Fruit fly (Drosophila melanogaster) whole organism, embryonic: Measurements from ENCODE around the gene mad2.

Experiments
- CG10147 ChIP-seq: fragments of 200-800 bp; sonication (Bioruptor generic); optimal IDR thresholded peaks from 2 replicates; lab custom pipeline; 2019; ENCODE audit warnings: missing biosample characterization, mild to moderate bottlenecking, missing genetic modification characterization, moderate library complexity
- CG10366 ChIP-seq: fragments of 200-800 bp; sonication (Bioruptor generic); IDR thresholded peaks from 2 replicates; pipeline ENCODE4 v1.3.6; 2022; ENCODE audit warnings: missing biosample characterization, missing genetic modification characterization
- CG10543 ChIP-seq: fragments of 200-800 bp; sonication (Bioruptor generic); optimal IDR thresholded peaks from 3 replicates; lab custom pipeline; 2017; ENCODE audit warnings: missing biosample characterization, mild to moderate bottlenecking, missing genetic modification characterization, moderate library complexity
- CG10959 ChIP-seq: fragments of 200-800 bp; sonication (Bioruptor generic); IDR thresholded peaks from 2 replicates; pipeline ENCODE4 v1.3.6; 2022; ENCODE audit warnings: missing biosample characterization, missing genetic modification characterization
- CG11093 ChIP-seq: fragments of 200-800 bp; sonication (Bioruptor generic); IDR thresholded peaks from 3 replicates; pipeline ENCODE4 v1.3.6; 2022; ENCODE audit warnings: missing biosample characterization, missing genetic modification characterization
- CG11695 ChIP-seq: fragments of 200-800 bp; sonication (Bioruptor generic); IDR thresholded peaks from 3 replicates; pipeline ENCODE4 v1.3.6; 2022; ENCODE audit warnings: missing biosample characterization, missing genetic modification characterization
- CG12155 ChIP-seq: fragments of 200-800 bp; sonication (Bioruptor generic); optimal IDR thresholded peaks from 3 replicates; lab custom pipeline; 2016; ENCODE audit warnings: missing biosample characterization, missing genetic modification characterization
- CG13296 ChIP-seq: fragments of 200-800 bp; sonication (Bioruptor generic); optimal IDR thresholded peaks from 3 replicates; lab custom pipeline; 2018; ENCODE audit warnings: missing biosample characterization, mild to moderate bottlenecking, missing genetic modification characterization
- CG13775 ChIP-seq: fragments of 200-800 bp; sonication (Bioruptor generic); optimal IDR thresholded peaks from 3 replicates; lab custom pipeline; 2017; ENCODE audit warnings: missing biosample characterization, mild to moderate bottlenecking, missing genetic modification characterization
- CG16863 ChIP-seq: fragments of 200-800 bp; sonication (Bioruptor generic); optimal IDR thresholded peaks from 3 replicates; lab custom pipeline; 2016; ENCODE audit warnings: missing biosample characterization, missing genetic modification characterization
- CG17385 ChIP-seq: fragments of 200-800 bp; sonication (Bioruptor generic); optimal IDR thresholded peaks from 3 replicates; lab custom pipeline; 2018; ENCODE audit warnings: missing biosample characterization, mild to moderate bottlenecking, missing genetic modification characterization
- CG17912 ChIP-seq: fragments of 200-800 bp; sonication (Bioruptor generic); optimal IDR thresholded peaks from 2 replicates; lab custom pipeline; 2018; ENCODE audit warnings: missing biosample characterization, mild to moderate bottlenecking, missing genetic modification characterization
- CG30403 ChIP-seq: fragments of 200-800 bp; sonication (Bioruptor generic); optimal IDR thresholded peaks from 3 replicates; lab custom pipeline; 2016; ENCODE audit warnings: missing biosample characterization, missing genetic modification characterization
- CG31365 ChIP-seq: fragments of 200-800 bp; sonication (Bioruptor generic); optimal IDR thresholded peaks from 2 replicates; lab custom pipeline; 2018; ENCODE audit warnings: missing biosample characterization, mild to moderate bottlenecking, missing genetic modification characterization
- CG31441 ChIP-seq: fragments of 200-800 bp; sonication (Bioruptor generic); IDR thresholded peaks from 2 replicates; pipeline ENCODE4 v1.3.6; 2022; ENCODE audit warnings: missing biosample characterization, missing genetic modification characterization
- CG6791 ChIP-seq: fragments of 200-800 bp; sonication (Bioruptor generic); IDR thresholded peaks from 3 replicates; pipeline ENCODE4 v1.3.6; 2022; ENCODE audit warnings: missing biosample characterization, missing genetic modification characterization; ENCODE audit not compliant: partially characterized antibody
- CG7372 ChIP-seq: fragments of 200-800 bp; sonication (Bioruptor generic); IDR thresholded peaks from 2 replicates; pipeline ENCODE4 v1.3.6; 2022; ENCODE audit warnings: missing biosample characterization, missing genetic modification characterization
- CrebB ChIP-seq: fragments of 200-800 bp; sonication (Bioruptor generic); optimal IDR thresholded peaks from 3 replicates; lab custom pipeline; 2018; ENCODE audit warnings: missing biosample characterization, mild to moderate bottlenecking, missing genetic modification characterization
- D19B ChIP-seq: fragments of 200-800 bp; sonication (Bioruptor generic); optimal IDR thresholded peaks from 2 replicates; lab custom pipeline; 2017; ENCODE audit warnings: missing biosample characterization, mild to moderate bottlenecking, missing genetic modification characterization
- Dek ChIP-seq: fragments of 200-800 bp; sonication (Bioruptor generic); optimal IDR thresholded peaks from 3 replicates; lab custom pipeline; 2019; ENCODE audit warnings: missing biosample characterization, mild to moderate bottlenecking, missing genetic modification characterization, moderate library complexity
- Dfd ChIP-seq, 2 experiments: fragments of >200 bp; optimal IDR thresholded peaks; 2 replicates each; lab custom pipeline; 2017; ENCODE audit warnings: missing biosample characterization in 2 of 2, missing genetic modification characterization in 2 of 2
- Ets65A ChIP-seq: fragments of 200-800 bp; sonication (Bioruptor generic); peaks from one replicate; lab custom pipeline; 2016; ENCODE audit warnings: missing biosample characterization, missing genetic modification characterization
- Ets97D ChIP-seq: fragments of 200-800 bp; sonication (Bioruptor generic); optimal IDR thresholded peaks from 3 replicates; lab custom pipeline; 2016; ENCODE audit warnings: missing biosample characterization, missing genetic modification characterization
- HLH4C ChIP-seq: fragments of 200-800 bp; sonication (Bioruptor generic); IDR thresholded peaks from 3 replicates; pipeline ENCODE4 v1.3.6; 2022; ENCODE audit warnings: missing biosample characterization, missing genetic modification characterization; ENCODE audit not compliant: partially characterized antibody
- MTF-1 ChIP-seq: fragments of 200-800 bp; sonication (Bioruptor generic); optimal IDR thresholded peaks from 2 replicates; lab custom pipeline; 2018; ENCODE audit warnings: missing biosample characterization, mild to moderate bottlenecking, missing genetic modification characterization, borderline replicate concordance
- Med ChIP-seq: fragments of 200-800 bp; sonication (Bioruptor generic); peaks from one replicate; lab custom pipeline; 2016; ENCODE audit warnings: missing biosample characterization, missing genetic modification characterization, mild to moderate bottlenecking, inconsistent platforms, moderate library complexity
- Nf-YC ChIP-seq: fragments of 200-800 bp; optimal IDR thresholded peaks from 3 replicates; lab custom pipeline; 2019; ENCODE audit warnings: missing biosample characterization, mild to moderate bottlenecking, missing genetic modification characterization, moderate library complexity
- Pdp1 ChIP-seq, 2 experiments: fragments of 200-800 bp; sonication (Bioruptor generic); optimal IDR thresholded peaks; 3 replicates each; lab custom pipeline; 2016; ENCODE audit warnings: missing biosample characterization in 2 of 2, missing genetic modification characterization in 2 of 2, mild to moderate bottlenecking in 1 of 2, moderate library complexity in 1 of 2
- Sox100B ChIP-seq: fragments of 200-800 bp; sonication (Bioruptor generic); optimal IDR thresholded peaks from 3 replicates; lab custom pipeline; 2018; ENCODE audit warnings: missing biosample characterization, mild to moderate bottlenecking, missing genetic modification characterization
- Sox102F ChIP-seq: fragments of 200-800 bp; sonication (Bioruptor generic); optimal IDR thresholded peaks from 2 replicates; lab custom pipeline; 2018; ENCODE audit warnings: missing biosample characterization, mild to moderate bottlenecking, missing genetic modification characterization, moderate library complexity
- Spps ChIP-seq: fragments of 200-800 bp; sonication (Bioruptor generic); optimal IDR thresholded peaks from 2 replicates; lab custom pipeline; 2018; ENCODE audit warnings: missing biosample characterization, mild to moderate bottlenecking, missing genetic modification characterization
- chm ChIP-seq: fragments of 200-800 bp; sonication (Bioruptor generic); IDR thresholded peaks from 2 replicates; pipeline ENCODE4 v1.3.6; 2022; ENCODE audit warnings: missing biosample characterization, missing genetic modification characterization
- chn ChIP-seq: fragments of 200-800 bp; sonication (Bioruptor generic); optimal IDR thresholded peaks from 2 replicates; lab custom pipeline; 2016; ENCODE audit warnings: missing biosample characterization, missing genetic modification characterization
- ci ChIP-seq: fragments of 200-800 bp; sonication (Bioruptor generic); IDR thresholded peaks from 3 replicates; pipeline ENCODE4 v1.3.6; 2022; ENCODE audit warnings: missing biosample characterization, missing genetic modification characterization
- croc ChIP-seq: fragments of 200-800 bp; sonication (Bioruptor generic); conservative IDR thresholded peaks from 3 replicates; pipeline ENCODE4 v1.3.6; 2022; ENCODE audit warnings: missing biosample characterization, missing genetic modification characterization
- eve ChIP-seq, 2 experiments: fragments of >200 bp; optimal IDR thresholded peaks; 2 replicates each; lab custom pipeline; 2017; ENCODE audit warnings: missing biosample characterization in 2 of 2, missing genetic modification characterization in 2 of 2
- ftz-f1 ChIP-seq: fragments of 200-800 bp; sonication (Bioruptor generic); optimal IDR thresholded peaks from 2 replicates; lab custom pipeline; 2016; ENCODE audit warnings: missing biosample characterization, missing genetic modification characterization
- fu2 ChIP-seq: fragments of 200-800 bp; sonication (Bioruptor generic); optimal IDR thresholded peaks from 2 replicates; lab custom pipeline; 2016; ENCODE audit warnings: missing biosample characterization, missing genetic modification characterization
- gsb-n ChIP-seq: fragments of 200-800 bp; sonication (Bioruptor generic); optimal IDR thresholded peaks from 3 replicates; lab custom pipeline; 2018; ENCODE audit warnings: missing biosample characterization, mild to moderate bottlenecking, missing genetic modification characterization
- klu ChIP-seq: fragments of 200-800 bp; sonication (Bioruptor generic); IDR thresholded peaks from 2 replicates; pipeline ENCODE4 v1.3.6; 2022; ENCODE audit warnings: missing biosample characterization, missing genetic modification characterization
- lov ChIP-seq, 2 experiments: fragments of 200-800 bp in 1 of 2; fragments of >200 bp in 1 of 2; sonication (Bioruptor generic) in 1 of 2; IDR thresholded peaks in 1 of 2; optimal IDR thresholded peaks in 1 of 2; 2 replicates in 1 of 2; 3 replicates in 1 of 2; pipeline versions ENCODE4 v1.3.6 to Lab custom; 2017 to 2022; ENCODE audit warnings: missing biosample characterization in 1 of 2, missing genetic modification characterization in 1 of 2
- p53 ChIP-seq: fragments of 200-800 bp; sonication (Bioruptor generic); optimal IDR thresholded peaks from 2 replicates; lab custom pipeline; 2016; ENCODE audit warnings: missing biosample characterization, missing genetic modification characterization
- pfk ChIP-seq: fragments of 200-800 bp; sonication (Bioruptor generic); optimal IDR thresholded peaks from 2 replicates; lab custom pipeline; 2018; ENCODE audit warnings: missing biosample characterization, mild to moderate bottlenecking, missing genetic modification characterization, moderate library complexity
- pros ChIP-seq: fragments of 200-800 bp; sonication (Bioruptor generic); optimal IDR thresholded peaks from 3 replicates; lab custom pipeline; 2019; ENCODE audit warnings: missing biosample characterization, mild to moderate bottlenecking, missing genetic modification characterization, moderate library complexity
- psq ChIP-seq: fragments of 200-800 bp; sonication (Bioruptor generic); optimal IDR thresholded peaks from 2 replicates; lab custom pipeline; 2017; ENCODE audit warnings: missing biosample characterization, missing genetic modification characterization
- row ChIP-seq: fragments of 200-800 bp; sonication (Bioruptor generic); IDR thresholded peaks from 3 replicates; pipeline ENCODE4 v1.3.6; 2022; ENCODE audit warnings: missing biosample characterization, missing genetic modification characterization
- sens ChIP-seq: fragments of 200-800 bp; sonication (Bioruptor generic); peaks from one replicate; lab custom pipeline; 2016; ENCODE audit warnings: missing biosample characterization, missing genetic modification characterization
- sr ChIP-seq: fragments of 200-800 bp; sonication (Bioruptor generic); IDR thresholded peaks from 3 replicates; pipeline ENCODE4 v1.3.6; 2022; ENCODE audit warnings: missing biosample characterization, missing genetic modification characterization
- vfl ChIP-seq: fragments of 200-800 bp; sonication (Bioruptor generic); optimal IDR thresholded peaks from 2 replicates; lab custom pipeline; 2016; ENCODE audit warnings: missing biosample characterization, missing genetic modification characterization
- vnd ChIP-seq: fragments of 200-800 bp; sonication (Bioruptor generic); IDR thresholded peaks from 3 replicates; pipeline ENCODE4 v1.3.6; 2022; ENCODE audit warnings: missing biosample characterization, missing genetic modification characterization; ENCODE audit not compliant: partially characterized antibody

mad2 gene

DNA sequence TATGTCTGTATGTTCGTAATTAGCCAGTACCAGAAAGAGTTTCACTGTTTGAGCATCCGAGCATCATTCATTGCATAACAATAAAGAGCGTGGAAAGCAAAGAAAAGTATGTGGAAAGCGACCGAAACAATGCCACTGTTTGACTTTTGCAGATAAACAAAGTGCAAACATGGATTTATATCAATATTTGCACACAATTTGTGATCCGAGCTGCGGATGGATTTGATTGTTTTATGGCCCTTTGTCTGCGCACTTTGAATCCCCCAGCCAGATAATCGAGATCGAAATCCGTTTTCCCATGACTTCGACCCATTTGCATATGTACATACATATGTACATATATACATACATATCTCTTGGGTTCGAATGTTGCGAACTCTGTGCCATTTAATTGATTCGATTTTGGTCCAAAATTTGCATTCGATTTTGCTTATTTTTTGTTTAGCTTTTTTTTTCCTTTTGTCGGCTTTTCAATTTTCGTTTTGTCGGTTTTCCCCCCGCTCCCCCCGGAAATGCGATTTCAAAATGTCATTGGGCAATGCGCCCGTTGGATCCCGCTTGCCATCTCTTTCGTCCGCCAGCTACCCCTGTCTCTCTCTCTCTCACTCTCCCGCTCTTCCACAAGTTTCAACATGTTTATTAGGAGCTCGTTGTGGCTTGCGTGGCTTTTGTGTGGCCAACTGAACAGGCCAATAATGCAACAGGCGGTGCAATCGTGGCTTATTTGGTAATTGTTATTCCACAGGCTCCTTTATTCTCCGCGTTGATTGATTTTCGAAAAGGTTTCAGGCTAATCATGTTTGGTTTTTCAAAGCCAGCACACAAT lies 27.4 kb downstream of the mad2 start (continued):
- TF ChIP-seq Dfd (GFP tag; optimal IDR thresholded peaks at IDR 0.05; lab: Kevin White, UChicago) (no peak), pros (GFP tag; lab: Kevin White, UChicago) (no peak), Spps (no peak), vnd (GFP tag; lab: Robert Waterston, UW) (no peak), CG17385 (GFP tag; lab: Kevin White, UChicago) (no peak), CG6791 (GFP tag; lab: Robert Waterston, UW) (no peak), Nf-YC (tag; lab: Kevin White, UChicago) (peak; percentile 41), CG10959 (GFP tag; lab: Robert Waterston, UW) (no peak), Med (GFP tag; lab: Kevin White, UChicago) (peak; percentile 0), CG10543 (GFP tag; lab: Kevin White, UChicago) (no peak), CG13775 (GFP tag; lab: Kevin White, UChicago) (no peak), D19B (no peak), ci (0 out of 3 replicates have a peak, but pooled peaks have one; percentile 21), croc (no peak), pfk (GFP tag; lab: Kevin White, UChicago) (no peak), Pdp1 (GFP tag; optimal IDR thresholded peaks at IDR 0.05; lab: Kevin White, UChicago) (peak in 1 of 2 experiments; percentile 57), Sox102F (GFP tag; lab: Kevin White, UChicago) (peak; percentile 37), vfl (GFP tag; lab: Kevin White, UChicago) (no peak), fu2 (no peak), lov (optimal IDR thresholded peaks at IDR 0.05; lab: Kevin White, UChicago) (no peak), lov (GFP tag; IDR thresholded peaks at IDR 0.05; lab: Robert Waterston, UW) (no peak), chm (GFP tag; lab: Robert Waterston, UW) (no peak), CG10147 (GFP tag; lab: Kevin White, UChicago) (no peak), ftz-f1 (GFP tag; lab: Kevin White, UChicago) (no peak), CG7372 (GFP tag; lab: Robert Waterston, UW) (no peak), MTF-1 (GFP tag; lab: Kevin White, UChicago) (peak; percentile 6), Ets97D (no peak), psq (GFP tag; lab: Kevin White, UChicago) (no peak), CG13296 (GFP tag; lab: Kevin White, UChicago) (no peak), chn (GFP tag; lab: Kevin White, UChicago) (no peak), CG10366 (GFP tag; lab: Robert Waterston, UW) (no peak), sens (peak; percentile 85), CG16863 (GFP tag; lab: Kevin White, UChicago) (no peak), eve (GFP tag; optimal IDR thresholded peaks at IDR 0.05; lab: Kevin White, UChicago) (no peak), CrebB (tag; lab: Kevin White, UChicago) (no peak), CG30403 (no peak), row (GFP tag; lab: Robert Waterston, UW) (no peak), CG31441 (GFP tag; lab: Robert Waterston, UW) (no peak), klu (GFP tag; lab: Robert Waterston, UW) (no peak), HLH4C (GFP tag; lab: Robert Waterston, UW) (no peak), gsb-n (tag; lab: Kevin White, UChicago) (no peak), CG11093 (GFP tag; lab: Robert Waterston, UW) (no peak), Ets65A (GFP tag; lab: Kevin White, UChicago) (peak; percentile 58), CG12155 (no peak), CG17912 (no peak), CG11695 (GFP tag; lab: Robert Waterston, UW) (no peak), p53 (peak; percentile 96), Dek (tag; lab: Kevin White, UChicago) (no peak), Sox100B (GFP tag; lab: Kevin White, UChicago) (no peak), CG31365 (tag; lab: Kevin White, UChicago) (no peak), sr (no peak)
